Worm (Caenorhabditis elegans) whole organism, midembryonic: ENCODE results near the gene malt-1.
"Not testable (repeated sequence)": the region's sequence is repeated elsewhere in the genome, so short reads cannot be mapped to it uniquely, and the experiment has no call there.

Source experiments
- T22C8.4 ChIP-seq: fragments of 200-800 bp; sonication (Bioruptor generic); IDR thresholded peaks from 2 replicates; pipeline ENCODE4 v1.3.6; 2022; ENCODE audit warnings: missing genetic modification characterization, missing compliant biosample characterization
- cog-1 ChIP-seq: sonication (generic microtip); optimal IDR thresholded peaks from 2 replicates; lab custom pipeline; 2016; ENCODE audit warnings: missing genetic modification characterization, missing compliant biosample characterization
- flt-1 ChIP-seq: fragments of 200-800 bp; sonication (Bioruptor generic); IDR thresholded peaks from 2 replicates; pipeline ENCODE4 v1.3.6; 2022; ENCODE audit warnings: missing genetic modification characterization, missing compliant biosample characterization
- klf-2 ChIP-seq: fragments of 200-800 bp; sonication (Bioruptor generic); conservative IDR thresholded peaks from 2 replicates; pipeline ENCODE4 v1.3.6; 2022; ENCODE audit warnings: missing genetic modification reagents, missing genetic modification characterization, missing compliant biosample characterization
- med-1 ChIP-seq: sonication (generic microtip); optimal IDR thresholded peaks from 2 replicates; lab custom pipeline; 2017; ENCODE audit warnings: missing genetic modification characterization, mild to moderate bottlenecking, missing compliant biosample characterization, antibody characterized with exemption, missing genetic modification reagents; ENCODE audit not compliant: insufficient read depth
- ref-1 ChIP-seq: fragments of 200-800 bp; sonication (Bioruptor generic); conservative IDR thresholded peaks from 2 replicates; pipeline ENCODE4 v1.3.6; 2022; ENCODE audit warnings: missing genetic modification reagents, missing genetic modification characterization, missing compliant biosample characterization
- tab-1 ChIP-seq: fragments of 200-800 bp; sonication (Bioruptor generic); IDR thresholded peaks from 2 replicates; pipeline ENCODE4 v1.3.6; 2022; ENCODE audit warnings: missing genetic modification characterization, missing compliant biosample characterization
- ztf-23 ChIP-seq: fragments of 200-800 bp; sonication (Bioruptor generic); IDR thresholded peaks from 2 replicates; pipeline ENCODE4 v1.3.6; 2022; ENCODE audit warnings: missing genetic modification reagents, missing genetic modification characterization, missing compliant biosample characterization
- ztf-29 ChIP-seq: fragments of 200-800 bp; sonication (Bioruptor generic); IDR thresholded peaks from 2 replicates; pipeline ENCODE4 v1.3.6; 2022; ENCODE audit warnings: missing genetic modification reagents, missing genetic modification characterization, missing compliant biosample characterization

malt-1 gene

ce11 chrII:6917710-6918109 lies 33.4 kb downstream of the malt-1 start, which contains the start of gene B0252.11:
Gene B0252.11 (minus strand): TSS chrII:6917810.
- TF ChIP-seq T22C8.4 (GFP tag; lab: Robert Waterston, UW) (no peak), ztf-29 (GFP tag; lab: Robert Waterston, UW) (no peak), med-1 (GFP tag; lab: Kevin White, UChicago) (no peak), tab-1 (GFP tag; lab: Robert Waterston, UW) (no peak), ztf-23 (GFP tag; lab: Robert Waterston, UW) (no peak), ref-1 (GFP tag; lab: Robert Waterston, UW) (no peak), flt-1 (GFP tag; lab: Robert Waterston, UW) (no peak)

- TF ChIP-seq ztf-23 (GFP tag; lab: Robert Waterston, UW) (no peak), ztf-29 (GFP tag; lab: Robert Waterston, UW) (no peak), tab-1 (GFP tag; lab: Robert Waterston, UW) (no peak), ref-1 (GFP tag; lab: Robert Waterston, UW) (no peak), klf-2 (GFP tag; lab: Robert Waterston, UW) (no peak), T22C8.4 (GFP tag; lab: Robert Waterston, UW) (no peak), flt-1 (GFP tag; lab: Robert Waterston, UW) (no peak)
These were observed 35.2 kb downstream of the malt-1 start, which contains the start of gene B0252.8 for ce11 chrII:6915875-6916274. Gene B0252.8 (plus strand): TSS chrII:6916166.

ce11 chrII:6913309-6913708 lies 37.8 kb downstream of the malt-1 start, which contains the start of gene cyn-10:
Gene cyn-10 (minus strand): TSS chrII:6913365.
- no peak for TF ChIP-seq T22C8.4 (GFP tag; lab: Robert Waterston, UW)
- peak; percentile 52 for TF ChIP-seq cog-1 (tag; lab: Kevin White, UChicago)
- peak; percentile 92 for TF ChIP-seq flt-1 (GFP tag; lab: Robert Waterston, UW)
- TF ChIP-seq ztf-29 (GFP tag; lab: Robert Waterston, UW): no peak
- TF ChIP-seq klf-2 (GFP tag; lab: Robert Waterston, UW): peak; percentile 82
- peak; percentile 90 for TF ChIP-seq ztf-23 (GFP tag; lab: Robert Waterston, UW)
- TF ChIP-seq ref-1 (GFP tag; lab: Robert Waterston, UW): 0 out of 2 replicates have a peak, but pooled peaks have one; percentile 42

- TF ChIP-seq ref-1 (GFP tag; lab: Robert Waterston, UW) (no peak), T22C8.4 (GFP tag; lab: Robert Waterston, UW) (no peak)
These were observed 41.5 kb downstream of the malt-1 start, which contains the start of gene asm-1 for ce11 chrII:6909568-6910122. Gene asm-1 (plus strand): TSS chrII:6910072.

- TF ChIP-seq med-1 (GFP tag; lab: Kevin White, UChicago) (no peak), ref-1 (GFP tag; lab: Robert Waterston, UW) (no peak), ztf-29 (GFP tag; lab: Robert Waterston, UW) (no peak), cog-1 (tag; lab: Kevin White, UChicago) (no peak), tab-1 (GFP tag; lab: Robert Waterston, UW) (no peak), ztf-23 (GFP tag; lab: Robert Waterston, UW) (no peak)
These were observed 42.4 kb downstream of the malt-1 start for ce11 chrII:6908689-6909088.

- not testable (repeated sequence) for TF ChIP-seq ref-1, klf-2, ztf-29 (GFP tag; lab: Robert Waterston, UW)
These were observed 43.4 kb downstream of the malt-1 start, which contains the start of gene B0252.3 for ce11 chrII:6907657-6908056. Gene B0252.3 (minus strand): TSS chrII:6907757.

- no peak for TF ChIP-seq ztf-29 (GFP tag; lab: Robert Waterston, UW)
- TF ChIP-seq cog-1 (tag; lab: Kevin White, UChicago): no peak
- TF ChIP-seq T22C8.4 (GFP tag; lab: Robert Waterston, UW): no peak
- TF ChIP-seq flt-1 (GFP tag; lab: Robert Waterston, UW): no peak
- no peak for TF ChIP-seq med-1 (GFP tag; lab: Kevin White, UChicago)
- no peak for TF ChIP-seq tab-1 (GFP tag; lab: Robert Waterston, UW)
- no peak for TF ChIP-seq klf-2 (GFP tag; lab: Robert Waterston, UW)
These were observed 49.3 kb downstream of the malt-1 start, which contains the start of gene psmd-9 for ce11 chrII:6901795-6902194. Gene psmd-9 (plus strand): TSS chrII:6902095.

ce11 chrII:6900708-6901107 lies 50.4 kb downstream of the malt-1 start:
- TF ChIP-seq klf-2 (GFP tag; lab: Robert Waterston, UW) (no peak), ref-1 (GFP tag; lab: Robert Waterston, UW) (no peak), tab-1 (GFP tag; lab: Robert Waterston, UW) (no peak), med-1 (GFP tag; lab: Kevin White, UChicago) (no peak), T22C8.4 (GFP tag; lab: Robert Waterston, UW) (no peak), flt-1 (GFP tag; lab: Robert Waterston, UW) (no peak), ztf-29 (GFP tag; lab: Robert Waterston, UW) (no peak), ztf-23 (GFP tag; lab: Robert Waterston, UW) (no peak), cog-1 (tag; lab: Kevin White, UChicago) (no peak)

ce11 chrII:6898017-6898779 lies 52.9 kb downstream of the malt-1 start, which contains the start of gene hrpl-1:
Gene hrpl-1 (plus strand): TSS chrII:6898729.
- peak; percentile 57 for TF ChIP-seq ref-1 (GFP tag; lab: Robert Waterston, UW)
- TF ChIP-seq med-1 (GFP tag; lab: Kevin White, UChicago): peak; percentile 79
- TF ChIP-seq klf-2 (GFP tag; lab: Robert Waterston, UW): peak; percentile 56; the same call in 1 of the 2 replicates
- TF ChIP-seq ztf-29 (GFP tag; lab: Robert Waterston, UW): peak; percentile 43; the same call in 1 of the 2 replicates
- no peak for TF ChIP-seq cog-1 (tag; lab: Kevin White, UChicago)
- 0 out of 2 replicates have a peak, but pooled peaks have one; percentile 20 for TF ChIP-seq T22C8.4 (GFP tag; lab: Robert Waterston, UW)
- peak; percentile 65; the same call in 1 of the 2 replicates for TF ChIP-seq ztf-23 (GFP tag; lab: Robert Waterston, UW)
- peak; percentile 74; the same call in 1 of the 2 replicates for TF ChIP-seq tab-1 (GFP tag; lab: Robert Waterston, UW)
- peak; percentile 88 for TF ChIP-seq flt-1 (GFP tag; lab: Robert Waterston, UW)
